Fruit fly (Drosophila melanogaster): ENCODE results near the gene CG6565.

The CG6565 gene

DNA sequence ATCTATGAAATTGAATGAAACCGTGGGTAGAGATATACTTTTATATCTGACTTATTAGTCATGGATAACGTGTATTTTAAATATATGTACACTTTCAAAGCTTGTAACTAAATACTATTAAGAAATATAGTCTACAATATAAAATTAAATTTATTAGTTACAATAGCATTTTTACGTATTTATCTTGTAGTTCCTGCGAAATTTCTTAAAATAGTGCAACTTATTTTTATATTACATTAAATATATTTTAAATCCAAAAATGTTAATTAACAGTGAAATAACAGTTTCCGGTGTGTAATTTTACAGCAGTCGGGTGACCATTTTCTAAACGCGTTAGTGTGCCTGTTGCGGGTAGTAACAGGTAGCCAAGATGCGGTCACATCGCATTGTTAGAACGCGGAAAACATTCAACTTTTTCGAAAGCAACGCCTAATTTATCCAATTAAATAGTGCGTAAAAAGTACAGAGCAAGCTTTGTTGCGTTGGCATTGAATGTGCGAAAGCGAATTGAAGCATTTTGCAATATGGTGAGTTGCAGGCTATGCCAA, 24.9 kb downstream of the CG6565 start, which contains the start of the genes CG10859 and CG7110 (continued):
- TF ChIP-seq CG17359 (tag; optimal IDR thresholded peaks at IDR 0.05): peak; percentile 34
- no peak for TF ChIP-seq Deaf1 (tag; optimal IDR thresholded peaks at IDR 0.05)
- no peak for TF ChIP-seq CG7372 (GFP tag; IDR thresholded peaks at IDR 0.05)
- peak; percentile 32 for TF ChIP-seq CG33557 (GFP tag; optimal IDR thresholded peaks at IDR 0.05)
- no peak for TF ChIP-seq Sry-β (GFP tag; optimal IDR thresholded peaks at IDR 0.05)
- TF ChIP-seq MTF-1 (GFP tag; optimal IDR thresholded peaks at IDR 0.05; ENCODE audit: borderline replicate concordance): peak; percentile 39
- TF ChIP-seq Atf3 (GFP tag; optimal IDR thresholded peaks at IDR 0.05): no peak
- TF ChIP-seq Rfx (GFP tag; IDR thresholded peaks at IDR 0.05): peak; percentile 9; the same call in 1 of the 2 replicates
- no peak for TF ChIP-seq fd3F (GFP tag; optimal IDR thresholded peaks at IDR 0.05)
- peak; percentile 33 for TF ChIP-seq CG30020 (tag; optimal IDR thresholded peaks at IDR 0.05)
- no peak for TF ChIP-seq sc (optimal IDR thresholded peaks at IDR 0.05)
- TF ChIP-seq sc (GFP tag; optimal IDR thresholded peaks at IDR 0.05): peak; percentile 7
- peak; percentile 46 for TF ChIP-seq MESR4 (GFP tag; optimal IDR thresholded peaks at IDR 0.05)
- TF ChIP-seq pzg (GFP tag; optimal IDR thresholded peaks at IDR 0.05): peak; percentile 85
- no peak for TF ChIP-seq esg (GFP tag; conservative IDR thresholded peaks at IDR 0.05)
- no peak for TF ChIP-seq seq (GFP tag; IDR thresholded peaks at IDR 0.05)
- no peak for TF ChIP-seq cato (GFP tag; optimal IDR thresholded peaks at IDR 0.05; ENCODE audit: borderline replicate concordance)
- TF ChIP-seq CG7745 (tag; optimal IDR thresholded peaks at IDR 0.05): no peak
- TF ChIP-seq Aef1 (GFP tag; IDR thresholded peaks at IDR 0.05): no peak
- TF ChIP-seq Myb (GFP tag; optimal IDR thresholded peaks at IDR 0.05): peak; percentile 29
- TF ChIP-seq E2f2 (GFP tag; IDR thresholded peaks at IDR 0.05): peak; percentile 89
- peak; percentile 59 for TF ChIP-seq Asciz (GFP tag; optimal IDR thresholded peaks at IDR 0.05)
- TF ChIP-seq CG1792 (GFP tag; optimal IDR thresholded peaks at IDR 0.05): no peak
- TF ChIP-seq HLHmδ (GFP tag; optimal IDR thresholded peaks at IDR 0.05): peak; percentile 62
- TF ChIP-seq pfk (GFP tag; optimal IDR thresholded peaks at IDR 0.05): peak; percentile 26
- TF ChIP-seq chm (GFP tag; IDR thresholded peaks at IDR 0.05): peak; percentile 65; the same call in 1 of the 2 replicates
- TF ChIP-seq CG12659 (GFP tag; optimal IDR thresholded peaks at IDR 0.05): peak; percentile 80
- TF ChIP-seq CG17829 (tag; optimal IDR thresholded peaks at IDR 0.05): peak; percentile 48
- TF ChIP-seq ranshi (GFP tag; IDR thresholded peaks at IDR 0.05): no peak; the same call in 1 of the 2 replicates
- no peak for TF ChIP-seq pita (GFP tag; optimal IDR thresholded peaks at IDR 0.05)
- peak; percentile 20 for TF ChIP-seq CG18764 (GFP tag; optimal IDR thresholded peaks at IDR 0.05)
- peak; percentile 38; the same call in 2 of the 3 replicates for TF ChIP-seq CG17361 (GFP tag; IDR thresholded peaks at IDR 0.05)
- TF ChIP-seq E2f1 (GFP tag; IDR thresholded peaks at IDR 0.05): no peak
- peak; percentile 56 for TF ChIP-seq CG1233 (GFP tag; optimal IDR thresholded peaks at IDR 0.05)
- TF ChIP-seq Dfd (GFP tag; optimal IDR thresholded peaks at IDR 0.05): no peak
- no peak for TF ChIP-seq Dek (tag; optimal IDR thresholded peaks at IDR 0.05)
- TF ChIP-seq nerfin-1 (tag; optimal IDR thresholded peaks at IDR 0.05): peak; percentile 51
- no peak for TF ChIP-seq sisA (GFP tag; IDR thresholded peaks at IDR 0.05)
- peak; percentile 32 for TF ChIP-seq HHEX (GFP tag; optimal IDR thresholded peaks at IDR 0.05)
- peak; percentile 29 for TF ChIP-seq CG11723 (GFP tag; optimal IDR thresholded peaks at IDR 0.05)
- TF ChIP-seq CG15601 (tag; optimal IDR thresholded peaks at IDR 0.05): peak; percentile 33
- TF ChIP-seq CG10366 (GFP tag; IDR thresholded peaks at IDR 0.05): no peak
- TF ChIP-seq Bgb (GFP tag; IDR thresholded peaks at IDR 0.05; ENCODE audit: partially characterized antibody): peak; percentile 29; the same call in 1 of the 2 replicates
- no peak for TF ChIP-seq CG11560 (tag; IDR thresholded peaks at IDR 0.05)
- TF ChIP-seq CG18262 (tag; optimal IDR thresholded peaks at IDR 0.05): peak; percentile 32
- TF ChIP-seq z (GFP tag; IDR thresholded peaks at IDR 0.05): no peak
- peak; percentile 37 for TF ChIP-seq CG10147 (GFP tag; optimal IDR thresholded peaks at IDR 0.05)
- TF ChIP-seq HLH4C (GFP tag; IDR thresholded peaks at IDR 0.05; ENCODE audit: partially characterized antibody): no peak
- peak; percentile 59 for TF ChIP-seq unpg (GFP tag; optimal IDR thresholded peaks at IDR 0.05)
- TF ChIP-seq tup (GFP tag; optimal IDR thresholded peaks at IDR 0.05): no peak
